Fruit fly (Drosophila melanogaster) whole organism, embryonic: ENCODE measurements around the gene CG16734.

ENCODE experiments used
- Asciz ChIP-seq: fragments of 200-800 bp; sonication (Bioruptor generic); optimal IDR thresholded peaks from 2 replicates; lab custom pipeline; 2017; ENCODE audit warnings: missing biosample characterization, mild to moderate bottlenecking, missing genetic modification characterization, missing genetic modification reagents
- CG10209 ChIP-seq: fragments of 200-800 bp; sonication (Bioruptor generic); optimal IDR thresholded peaks from 3 replicates; lab custom pipeline; 2017; ENCODE audit warnings: missing biosample characterization, mild to moderate bottlenecking, missing genetic modification characterization, missing genetic modification reagents
- CG10654 ChIP-seq: fragments of 200-800 bp; sonication (Bioruptor generic); optimal IDR thresholded peaks from 2 replicates; lab custom pipeline; 2016; ENCODE audit warnings: missing biosample characterization, missing genetic modification characterization
- CG11093 ChIP-seq: fragments of 200-800 bp; sonication (Bioruptor generic); IDR thresholded peaks from 3 replicates; pipeline ENCODE4 v1.3.6; 2022; ENCODE audit warnings: missing biosample characterization, missing genetic modification characterization
- CG12155 ChIP-seq: fragments of 200-800 bp; sonication (Bioruptor generic); optimal IDR thresholded peaks from 3 replicates; lab custom pipeline; 2016; ENCODE audit warnings: missing biosample characterization, missing genetic modification characterization
- CG1233 ChIP-seq: fragments of 200-800 bp; sonication (Bioruptor generic); optimal IDR thresholded peaks from 4 replicates; lab custom pipeline; 2018; ENCODE audit warnings: missing biosample characterization, mild to moderate bottlenecking, missing genetic modification characterization
- CG1603 ChIP-seq: fragments of 200-800 bp; sonication (Bioruptor generic); optimal IDR thresholded peaks from 2 replicates; lab custom pipeline; 2019; ENCODE audit warnings: missing biosample characterization, mild to moderate bottlenecking, missing genetic modification characterization, moderate library complexity
- CG17361 ChIP-seq: fragments of 200-800 bp; sonication (Bioruptor generic); IDR thresholded peaks from 3 replicates; pipeline ENCODE4 v1.3.6; 2022; ENCODE audit warnings: missing biosample characterization, missing genetic modification characterization
- CG18599 ChIP-seq: fragments of 200-800 bp; sonication (Bioruptor generic); optimal IDR thresholded peaks from 3 replicates; lab custom pipeline; 2017; ENCODE audit warnings: missing biosample characterization, missing genetic modification characterization, mild to moderate bottlenecking, moderate library complexity, missing genetic modification reagents
- CG18619 ChIP-seq: fragments of 200-800 bp; sonication (Bioruptor generic); optimal IDR thresholded peaks from 3 replicates; lab custom pipeline; 2017; ENCODE audit warnings: missing biosample characterization, mild to moderate bottlenecking, missing genetic modification characterization
- CG2678 ChIP-seq: fragments of 200-800 bp; sonication (Bioruptor generic); optimal IDR thresholded peaks from 3 replicates; lab custom pipeline; 2019; ENCODE audit warnings: missing biosample characterization, mild to moderate bottlenecking, missing genetic modification characterization, moderate library complexity
- CG31441 ChIP-seq: fragments of 200-800 bp; sonication (Bioruptor generic); IDR thresholded peaks from 2 replicates; pipeline ENCODE4 v1.3.6; 2022; ENCODE audit warnings: missing biosample characterization, missing genetic modification characterization
- CG34224 ChIP-seq: fragments of 200-800 bp; sonication (Bioruptor generic); IDR thresholded peaks from 3 replicates; pipeline ENCODE4 v1.3.6; 2022; ENCODE audit warnings: missing biosample characterization, missing genetic modification characterization; ENCODE audit not compliant: partially characterized antibody
- CG42726 ChIP-seq: fragments of 200-800 bp; sonication (Bioruptor generic); IDR thresholded peaks from 2 replicates; pipeline ENCODE4 v1.3.6; 2022; ENCODE audit warnings: missing biosample characterization, missing genetic modification characterization; ENCODE audit not compliant: partially characterized antibody
- CG4404 ChIP-seq: fragments of 200-800 bp; sonication (Bioruptor generic); IDR thresholded peaks from 2 replicates; pipeline ENCODE4 v1.3.6; 2022; ENCODE audit warnings: missing biosample characterization, missing genetic modification characterization
- CG5245 ChIP-seq: fragments of 200-800 bp; sonication (Bioruptor generic); optimal IDR thresholded peaks from 3 replicates; lab custom pipeline; 2016; ENCODE audit warnings: missing biosample characterization, missing genetic modification characterization
- CG6175 ChIP-seq: fragments of 200-800 bp; sonication (Bioruptor generic); IDR thresholded peaks from 3 replicates; pipeline ENCODE4 v1.3.6; 2022; ENCODE audit warnings: missing biosample characterization, missing genetic modification characterization
- CG6689 ChIP-seq: fragments of 200-800 bp; sonication (Bioruptor generic); IDR thresholded peaks from 2 replicates; pipeline ENCODE4 v1.3.6; 2022; ENCODE audit warnings: missing biosample characterization, missing genetic modification characterization
- CG7372 ChIP-seq: fragments of 200-800 bp; sonication (Bioruptor generic); IDR thresholded peaks from 2 replicates; pipeline ENCODE4 v1.3.6; 2022; ENCODE audit warnings: missing biosample characterization, missing genetic modification characterization
- CG8359 ChIP-seq: fragments of 200-800 bp; sonication (Bioruptor generic); optimal IDR thresholded peaks from 2 replicates; lab custom pipeline; 2017; ENCODE audit warnings: missing biosample characterization, mild to moderate bottlenecking, missing genetic modification characterization, borderline replicate concordance
- CG8765 ChIP-seq: fragments of 200-800 bp; sonication (Bioruptor generic); IDR thresholded peaks from 2 replicates; pipeline ENCODE4 v1.3.6; 2022; ENCODE audit warnings: missing biosample characterization, missing genetic modification characterization
- CG9932 ChIP-seq: fragments of 200-800 bp; sonication (Bioruptor generic); IDR thresholded peaks from 2 replicates; pipeline ENCODE4 v1.3.6; 2022; ENCODE audit warnings: missing biosample characterization, missing genetic modification characterization
- Deaf1 ChIP-seq: fragments of 200-800 bp; optimal IDR thresholded peaks from 3 replicates; lab custom pipeline; 2019; ENCODE audit warnings: missing biosample characterization, mild to moderate bottlenecking, missing genetic modification characterization, moderate library complexity
- H2.0 ChIP-seq: fragments of 200-800 bp; sonication (Bioruptor generic); IDR thresholded peaks from 2 replicates; pipeline ENCODE4 v1.3.6; 2022; ENCODE audit warnings: missing biosample characterization, missing genetic modification characterization
- Rfx ChIP-seq: fragments of 200-800 bp; sonication (Bioruptor generic); IDR thresholded peaks from 2 replicates; pipeline ENCODE4 v1.3.6; 2022; ENCODE audit warnings: missing biosample characterization, missing genetic modification characterization
- Rx ChIP-seq: fragments of 200-800 bp; sonication (Bioruptor generic); IDR thresholded peaks from 2 replicates; pipeline ENCODE4 v1.3.6; 2022; ENCODE audit warnings: missing biosample characterization, missing genetic modification characterization
- Six4 ChIP-seq: fragments of 200-800 bp; sonication (Bioruptor generic); optimal IDR thresholded peaks from 2 replicates; lab custom pipeline; 2016; ENCODE audit warnings: missing biosample characterization, missing genetic modification characterization
- Xbp1 ChIP-seq: fragments of 200-800 bp; sonication (Bioruptor generic); optimal IDR thresholded peaks from 3 replicates; lab custom pipeline; 2016; ENCODE audit warnings: missing biosample characterization, mild to moderate bottlenecking, missing genetic modification characterization
- Xrp1 ChIP-seq: fragments of 200-800 bp; sonication (Bioruptor generic); IDR thresholded peaks from 2 replicates; pipeline ENCODE4 v1.3.6; 2022; ENCODE audit warnings: missing biosample characterization, missing genetic modification characterization
- ara ChIP-seq: fragments of 200-800 bp; sonication (Bioruptor generic); IDR thresholded peaks from 2 replicates; pipeline ENCODE4 v1.3.6; 2022; ENCODE audit warnings: missing biosample characterization, missing genetic modification characterization
- ase ChIP-seq: fragments of 200-800 bp; sonication (Bioruptor generic); IDR thresholded peaks from 3 replicates; pipeline ENCODE4 v1.3.6; 2022; ENCODE audit warnings: missing biosample characterization, missing genetic modification characterization
- bsh ChIP-seq, 2 experiments: fragments of 200-800 bp; sonication (Bioruptor generic); optimal IDR thresholded peaks; 2 replicates each; lab custom pipeline; 2017 to 2018; ENCODE audit warnings: mild to moderate bottlenecking in 2 of 2, missing biosample characterization in 2 of 2, missing genetic modification characterization in 2 of 2, moderate library complexity in 1 of 2
- ci ChIP-seq: fragments of 200-800 bp; sonication (Bioruptor generic); IDR thresholded peaks from 3 replicates; pipeline ENCODE4 v1.3.6; 2022; ENCODE audit warnings: missing biosample characterization, missing genetic modification characterization
- ftz-f1 ChIP-seq: fragments of 200-800 bp; sonication (Bioruptor generic); optimal IDR thresholded peaks from 2 replicates; lab custom pipeline; 2016; ENCODE audit warnings: missing biosample characterization, missing genetic modification characterization
- grau ChIP-seq: fragments of 200-800 bp; optimal IDR thresholded peaks from 3 replicates; lab custom pipeline; 2019; ENCODE audit warnings: missing biosample characterization, mild to moderate bottlenecking, missing genetic modification characterization, moderate library complexity
- lola ChIP-seq, 3 experiments: fragments of >200 bp in 2 of 3; fragments of 200-800 bp in 1 of 3; sonication (Bioruptor generic) in 1 of 3; optimal IDR thresholded peaks; 2 replicates each; lab custom pipeline; 2017 to 2019; ENCODE audit warnings: missing biosample characterization in 3 of 3, missing genetic modification characterization in 3 of 3, mild to moderate bottlenecking in 1 of 3, moderate library complexity in 1 of 3
- maf-S ChIP-seq: fragments of 200-800 bp; sonication (Bioruptor generic); optimal IDR thresholded peaks from 2 replicates; lab custom pipeline; 2016; ENCODE audit warnings: missing biosample characterization, missing genetic modification characterization
- mld ChIP-seq: fragments of 200-800 bp; sonication (Bioruptor generic); IDR thresholded peaks from 3 replicates; pipeline ENCODE4 v1.3.6; 2022; ENCODE audit warnings: missing biosample characterization, missing genetic modification characterization; ENCODE audit not compliant: partially characterized antibody
- oc ChIP-seq: fragments of 200-800 bp; sonication (Bioruptor generic); optimal IDR thresholded peaks from 2 replicates; lab custom pipeline; 2018; ENCODE audit warnings: missing biosample characterization, mild to moderate bottlenecking, missing genetic modification characterization, moderate library complexity
- otp ChIP-seq: fragments of 200-800 bp; sonication (Bioruptor generic); IDR thresholded peaks from 3 replicates; pipeline ENCODE4, ENCODE4 v1.3.6; 2022; ENCODE audit warnings: missing biosample characterization, missing genetic modification characterization
- p53 ChIP-seq: fragments of 200-800 bp; sonication (Bioruptor generic); optimal IDR thresholded peaks from 2 replicates; lab custom pipeline; 2016; ENCODE audit warnings: missing biosample characterization, missing genetic modification characterization
- peb ChIP-seq: fragments of 200-800 bp; sonication (Bioruptor generic); IDR thresholded peaks from 2 replicates; pipeline ENCODE4 v1.3.6; 2022; ENCODE audit warnings: missing biosample characterization, missing genetic modification characterization
- seq ChIP-seq: fragments of 200-800 bp; sonication (Bioruptor generic); IDR thresholded peaks from 2 replicates; pipeline ENCODE4 v1.3.6; 2022; ENCODE audit warnings: missing biosample characterization, missing genetic modification characterization
- slp2 ChIP-seq: fragments of 200-800 bp; sonication (Bioruptor generic); optimal IDR thresholded peaks from 2 replicates; lab custom pipeline; 2016; ENCODE audit warnings: missing biosample characterization, missing genetic modification characterization
- sna ChIP-seq: fragments of 200-800 bp; sonication (Bioruptor generic); IDR thresholded peaks from 2 replicates; pipeline ENCODE4 v1.3.6; 2022; ENCODE audit warnings: missing biosample characterization, missing genetic modification characterization; ENCODE audit not compliant: partially characterized antibody
- sob ChIP-seq: fragments of 200-800 bp; sonication (Bioruptor generic); IDR thresholded peaks from 2 replicates; pipeline ENCODE4 v1.3.6; 2022; ENCODE audit warnings: missing biosample characterization, missing genetic modification characterization
- toy ChIP-seq: fragments of 200-800 bp; sonication (Bioruptor generic); IDR thresholded peaks from 2 replicates; pipeline ENCODE4 v1.3.6; 2022; ENCODE audit warnings: missing biosample characterization, missing genetic modification characterization
- tx ChIP-seq: fragments of 200-800 bp; sonication (Bioruptor generic); optimal IDR thresholded peaks from 2 replicates; lab custom pipeline; 2016; ENCODE audit warnings: missing biosample characterization, missing genetic modification characterization
- unc-4 ChIP-seq: fragments of 200-800 bp; sonication (Bioruptor generic); IDR thresholded peaks from 2 replicates; pipeline ENCODE4 v1.3.6; 2022; ENCODE audit warnings: missing biosample characterization, missing genetic modification characterization; ENCODE audit not compliant: partially characterized antibody
- vvl ChIP-seq: fragments of 200-800 bp; sonication (Bioruptor generic); IDR thresholded peaks from 2 replicates; pipeline ENCODE4 v1.3.6; 2022; ENCODE audit warnings: missing biosample characterization, missing genetic modification characterization

CG16734 gene

DNA sequence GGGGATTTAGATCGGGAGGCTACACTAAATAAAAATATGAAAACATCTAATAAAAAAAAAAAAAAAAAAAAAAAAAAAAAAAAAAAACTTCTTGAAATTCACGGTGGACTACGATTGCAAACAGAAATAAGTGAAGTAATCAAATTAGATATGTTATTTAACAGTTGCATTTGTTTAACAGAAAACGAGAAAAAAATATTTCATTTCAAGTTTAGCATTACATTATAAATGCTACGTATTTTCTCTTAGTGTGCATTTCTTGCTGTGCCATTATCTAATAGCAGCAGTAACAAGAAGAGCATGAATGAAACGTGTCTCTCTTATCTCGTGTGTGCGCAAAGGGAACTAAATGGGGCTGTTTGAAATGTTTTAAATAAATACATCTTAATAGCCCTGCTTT is 30.0 kb upstream of the CG16734 start (continued):
- peak; percentile 81 for TF ChIP-seq grau (tag; lab: Kevin White, UChicago)
- no peak for TF ChIP-seq CG11093
- no peak for TF ChIP-seq toy
- TF ChIP-seq sob (GFP tag; lab: Robert Waterston, UW) = peak; percentile 64
- peak; percentile 73 for TF ChIP-seq Asciz
- peak in 1 of 3 experiments; percentile 53 for TF ChIP-seq lola (GFP tag; optimal IDR thresholded peaks at IDR 0.05; lab: Kevin White, UChicago)
- no peak for TF ChIP-seq p53 (GFP tag; lab: Kevin White, UChicago)
- TF ChIP-seq Xbp1 (GFP tag; lab: Kevin White, UChicago) = peak; percentile 81
- TF ChIP-seq CG10209 (GFP tag; lab: Kevin White, UChicago) = peak; percentile 59
- TF ChIP-seq Deaf1 (tag; lab: Kevin White, UChicago) = peak; percentile 61
- TF ChIP-seq CG1233 = peak; percentile 40
- TF ChIP-seq H2.0 (GFP tag; lab: Robert Waterston, UW) = peak; percentile 49
- peak; percentile 42; the same call in 1 of the 2 replicates for TF ChIP-seq seq (GFP tag; lab: Robert Waterston, UW)
- peak; percentile 42 for TF ChIP-seq oc (tag; lab: Kevin White, UChicago)
- peak; percentile 64 for TF ChIP-seq CG1603 (tag; lab: Kevin White, UChicago)
- peak; percentile 84 for TF ChIP-seq vvl (GFP tag; lab: Robert Waterston, UW)
- no peak for TF ChIP-seq peb (GFP tag; lab: Robert Waterston, UW)
- TF ChIP-seq CG2678 = peak; percentile 65
- peak; percentile 53 for TF ChIP-seq CG5245 (GFP tag; lab: Kevin White, UChicago)
- peak; percentile 43 for TF ChIP-seq CG18619 (GFP tag; lab: Kevin White, UChicago)
- no peak for TF ChIP-seq sna (GFP tag; lab: Robert Waterston, UW)
- no peak for TF ChIP-seq mld (GFP tag; lab: Robert Waterston, UW)
- peak; percentile 7; the same call in 1 of the 2 replicates for TF ChIP-seq CG7372 (GFP tag; lab: Robert Waterston, UW)
- TF ChIP-seq CG18599 (GFP tag; lab: Kevin White, UChicago) = peak; percentile 66
- peak; percentile 57 for TF ChIP-seq slp2 (GFP tag; lab: Kevin White, UChicago)
- TF ChIP-seq tx (GFP tag; lab: Kevin White, UChicago) = peak; percentile 23
- peak; percentile 69 for TF ChIP-seq ara (GFP tag; lab: Robert Waterston, UW)
- peak in 1 of 2 experiments; percentile 82 for TF ChIP-seq bsh (GFP tag; optimal IDR thresholded peaks at IDR 0.05; lab: Kevin White, UChicago)
- TF ChIP-seq CG8765 (GFP tag; lab: Robert Waterston, UW) = 0 out of 2 replicates have a peak, but pooled peaks have one; percentile 9
- TF ChIP-seq Six4 = peak; percentile 38
- TF ChIP-seq CG4404 (GFP tag; lab: Robert Waterston, UW) = no peak
- peak; percentile 69; the same call in 2 of the 3 replicates for TF ChIP-seq ci (GFP tag; lab: Robert Waterston, UW)
- TF ChIP-seq CG34224 (GFP tag; lab: Robert Waterston, UW) = no peak
- peak; percentile 83 for TF ChIP-seq Xrp1
- peak; percentile 41 for TF ChIP-seq CG9932 (GFP tag; lab: Robert Waterston, UW)
- TF ChIP-seq CG6175 = no peak
- TF ChIP-seq CG8359 (GFP tag; lab: Kevin White, UChicago) = peak; percentile 11
- 0 out of 3 replicates have a peak, but pooled peaks have one; percentile 10 for TF ChIP-seq ase (GFP tag; lab: Robert Waterston, UW)
- TF ChIP-seq CG17361 (GFP tag; lab: Robert Waterston, UW) = peak; percentile 77
- peak; percentile 27 for TF ChIP-seq maf-S
- TF ChIP-seq CG42726 (GFP tag; lab: Robert Waterston, UW) = no peak
- TF ChIP-seq CG6689 (GFP tag; lab: Robert Waterston, UW) = peak; percentile 84
- TF ChIP-seq ftz-f1 (GFP tag; lab: Kevin White, UChicago) = no peak
- TF ChIP-seq Rfx (GFP tag; lab: Robert Waterston, UW) = peak; percentile 65
- no peak for TF ChIP-seq unc-4 (GFP tag; lab: Robert Waterston, UW)
- TF ChIP-seq otp = peak; percentile 55; the same call in 2 of the 3 replicates
- TF ChIP-seq CG10654 = peak; percentile 72
- TF ChIP-seq Rx (GFP tag; lab: Robert Waterston, UW) = no peak; the same call in 1 of the 2 replicates
- TF ChIP-seq CG31441 (GFP tag; lab: Robert Waterston, UW) = peak; percentile 80
- TF ChIP-seq CG12155 (GFP tag; lab: Kevin White, UChicago) = peak; percentile 54
